Fruit fly (Drosophila melanogaster): ENCODE measurements around the gene lectin-37Db.

The lectin-37Db gene

DNA sequence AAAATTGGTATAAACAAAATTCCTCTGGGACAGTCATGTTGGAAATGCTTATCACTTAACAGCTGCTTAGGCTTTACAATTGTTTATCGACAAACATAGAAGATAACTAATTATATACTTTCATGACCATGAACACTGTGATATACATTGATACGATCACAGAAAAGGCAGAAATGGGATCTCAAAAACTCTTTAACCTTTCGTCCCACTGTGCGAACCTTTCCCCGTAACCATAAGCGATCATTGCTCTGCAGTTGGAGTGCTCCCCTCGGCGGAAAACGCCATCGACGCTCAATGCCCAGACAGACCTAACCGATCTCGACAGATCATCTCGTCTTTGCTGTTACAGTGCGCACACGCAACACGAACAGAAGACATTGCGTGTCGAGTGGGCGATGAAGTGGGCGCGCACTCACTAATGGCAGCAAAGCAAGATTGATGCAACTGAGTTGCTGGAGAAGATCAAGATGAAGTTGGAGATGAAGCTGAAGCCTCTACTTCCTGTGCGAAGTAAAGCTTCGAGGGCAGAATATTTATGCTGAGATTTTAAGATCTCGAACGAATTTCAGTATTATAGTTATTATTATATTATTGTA, 5.5 kb downstream of the lectin-37Db start:
- TF ChIP-seq Mnt (GFP tag; optimal IDR thresholded peaks at IDR 0.05) (no peak), CG33017 (tag; optimal IDR thresholded peaks at IDR 0.05) (no peak), kay (GFP tag; ENCODE audit: borderline replicate concordance) (no peak), toe (GFP tag; optimal IDR thresholded peaks at IDR 0.05) (no peak), cnc (optimal IDR thresholded peaks at IDR 0.05) (no peak), CG14711 (tag; optimal IDR thresholded peaks at IDR 0.05) (no peak)

DNA sequence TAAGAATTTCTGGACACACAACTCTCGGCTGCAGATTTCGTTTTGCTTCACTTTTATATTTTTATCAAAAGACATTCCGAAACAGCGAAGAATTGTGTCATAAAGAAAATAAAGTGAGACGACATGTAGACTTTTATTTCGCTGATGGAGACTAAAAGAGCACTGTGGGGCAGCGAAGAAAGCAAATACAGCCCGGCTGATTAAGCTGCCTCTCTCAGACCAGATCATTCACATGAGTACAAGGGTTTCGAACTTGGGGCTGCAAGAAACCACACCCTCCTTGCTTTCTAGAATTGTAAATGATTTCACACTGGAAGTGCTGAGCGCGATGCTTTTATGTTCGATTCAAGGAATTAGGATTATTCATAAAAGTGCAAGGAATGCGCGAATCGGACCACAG, 6.2 kb downstream of the lectin-37Db start:
- TF ChIP-seq CG1620 (GFP tag; optimal IDR thresholded peaks at IDR 0.05) (no peak), CG12768 (GFP tag; optimal IDR thresholded peaks at IDR 0.05) (no peak), CG11617 (GFP tag; optimal IDR thresholded peaks at IDR 0.05) (no peak), cic (GFP tag; optimal IDR thresholded peaks at IDR 0.05) (no peak), tj (GFP tag; optimal IDR thresholded peaks at IDR 0.05) (peak; percentile 97)

DNA sequence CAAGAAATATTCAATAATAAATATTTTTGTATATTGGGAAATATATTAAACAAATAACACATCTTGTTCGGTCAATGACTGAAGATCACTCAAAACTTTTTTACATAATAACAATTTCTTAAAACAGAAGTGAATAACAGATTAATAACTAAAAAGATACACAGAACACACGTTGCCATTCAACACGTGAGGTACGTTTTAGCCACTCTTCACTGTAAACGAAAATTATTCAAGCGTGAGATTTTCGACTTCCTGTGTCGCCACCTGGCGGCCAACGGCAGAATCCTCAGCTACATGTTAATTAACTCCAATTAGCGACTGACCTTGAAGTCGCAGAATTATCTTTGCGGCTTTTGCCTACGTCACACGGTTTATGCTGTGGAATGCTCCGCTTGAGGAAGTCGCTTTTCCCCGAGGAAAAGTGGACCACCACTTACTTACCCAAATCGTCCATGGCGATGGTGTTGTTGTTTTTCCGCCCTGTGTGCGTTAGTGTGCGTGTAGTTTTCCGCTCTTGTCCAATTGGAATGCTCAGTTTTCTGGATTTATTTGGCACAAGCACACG, 7.0 kb downstream of the lectin-37Db start:
- peak; percentile 32 for TF ChIP-seq CG7045 (GFP tag; optimal IDR thresholded peaks at IDR 0.05)
- TF ChIP-seq kay (GFP tag; ENCODE audit: borderline replicate concordance), result peak; percentile 61
- TF ChIP-seq pad (GFP tag; optimal IDR thresholded peaks at IDR 0.05), result peak; percentile 7
- TF ChIP-seq CG1620 (GFP tag; optimal IDR thresholded peaks at IDR 0.05), result no peak
- peak; percentile 73 for TF ChIP-seq CG7101 (tag; optimal IDR thresholded peaks at IDR 0.05)
- peak; percentile 7 for TF ChIP-seq Crg-1 (GFP tag; optimal IDR thresholded peaks at IDR 0.05)
- peak; percentile 61 for TF ChIP-seq CG33017 (tag; optimal IDR thresholded peaks at IDR 0.05)
- peak; percentile 10 for TF ChIP-seq CG5204 (GFP tag; optimal IDR thresholded peaks at IDR 0.05)
- no peak for TF ChIP-seq cic (GFP tag; optimal IDR thresholded peaks at IDR 0.05)
- TF ChIP-seq toe (GFP tag; optimal IDR thresholded peaks at IDR 0.05), result no peak
- TF ChIP-seq CG12768 (GFP tag; optimal IDR thresholded peaks at IDR 0.05), result no peak
- no peak for TF ChIP-seq Mnt (GFP tag; optimal IDR thresholded peaks at IDR 0.05)
- peak; percentile 69 for TF ChIP-seq CG14711 (tag; optimal IDR thresholded peaks at IDR 0.05)
- TF ChIP-seq tj (GFP tag; optimal IDR thresholded peaks at IDR 0.05), result no peak
- TF ChIP-seq bab1 (GFP tag; optimal IDR thresholded peaks at IDR 0.05), result no peak
- no peak for TF ChIP-seq Clk (GFP tag; optimal IDR thresholded peaks at IDR 0.05)
- TF ChIP-seq CG11617 (GFP tag; optimal IDR thresholded peaks at IDR 0.05), result no peak
- TF ChIP-seq cnc (optimal IDR thresholded peaks at IDR 0.05), result no peak
- TF ChIP-seq Hr96 (GFP tag; optimal IDR thresholded peaks at IDR 0.05), result no peak
- TF ChIP-seq ovo (GFP tag; optimal IDR thresholded peaks at IDR 0.05), result no peak

DNA sequence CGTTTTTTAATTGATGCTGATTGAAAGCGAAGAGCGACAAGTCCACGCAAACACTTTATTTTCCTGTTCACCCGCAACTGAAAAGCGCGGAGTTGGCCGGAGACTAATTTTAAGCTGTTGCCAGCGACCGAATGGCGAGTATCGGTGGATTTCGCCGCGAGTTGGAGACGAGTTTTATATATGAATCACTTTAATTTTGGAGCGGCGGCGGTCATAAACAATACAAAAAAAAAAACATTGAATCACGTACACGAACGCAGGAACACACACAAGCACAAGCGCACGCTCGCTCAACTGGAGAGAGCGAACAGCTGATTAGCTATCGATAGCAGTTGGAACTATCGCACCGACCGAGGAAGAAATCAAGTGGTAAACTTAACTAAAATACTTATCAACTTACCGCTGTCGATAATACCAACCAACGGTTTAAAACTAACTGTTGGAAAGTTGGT, 7.5 kb downstream of the lectin-37Db start, which contains the start of gene Pax:
TSS of gene Pax (minus strand) at position 267 of the 452 bp plus-strand sequence.
- TF ChIP-seq CG7101 (tag; optimal IDR thresholded peaks at IDR 0.05) (no peak), bab1 (GFP tag; optimal IDR thresholded peaks at IDR 0.05) (peak; percentile 33), Mnt (GFP tag; optimal IDR thresholded peaks at IDR 0.05) (peak; percentile 58), tj (GFP tag; optimal IDR thresholded peaks at IDR 0.05) (peak; percentile 75), cic (GFP tag; optimal IDR thresholded peaks at IDR 0.05) (peak; percentile 46), CG12768 (GFP tag; optimal IDR thresholded peaks at IDR 0.05) (no peak), CG11617 (GFP tag; optimal IDR thresholded peaks at IDR 0.05) (no peak), kay (GFP tag; ENCODE audit: borderline replicate concordance) (peak; percentile 90), CG33017 (tag; optimal IDR thresholded peaks at IDR 0.05) (peak; percentile 13)

DNA sequence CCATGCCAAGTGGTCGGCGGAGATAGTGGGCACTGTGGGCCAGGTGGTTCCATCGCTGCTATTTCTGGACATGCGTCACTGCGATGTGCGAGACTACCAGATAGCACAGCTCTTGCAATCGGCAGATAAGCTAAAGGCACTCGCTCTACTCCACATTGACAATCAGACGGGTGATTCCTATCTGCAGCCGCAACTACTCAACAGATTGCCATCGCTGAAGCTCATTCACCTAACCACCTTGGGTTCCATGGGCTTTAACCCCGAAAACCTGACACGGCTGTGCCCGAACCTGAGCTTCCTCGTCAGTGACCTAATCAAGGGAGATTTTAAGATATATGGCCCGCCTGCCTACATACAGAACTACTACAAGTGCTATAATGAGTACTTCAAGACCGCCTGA, 10.9 kb downstream of the lectin-37Db start:
- TF ChIP-seq CG12768 (GFP tag; optimal IDR thresholded peaks at IDR 0.05), result no peak
- no peak for TF ChIP-seq cnc (optimal IDR thresholded peaks at IDR 0.05)
- no peak for TF ChIP-seq CG7045 (GFP tag; optimal IDR thresholded peaks at IDR 0.05)
- no peak for TF ChIP-seq Clk (GFP tag; optimal IDR thresholded peaks at IDR 0.05)
- peak; percentile 40 for TF ChIP-seq cic (GFP tag; optimal IDR thresholded peaks at IDR 0.05)
- TF ChIP-seq CG7101 (tag; optimal IDR thresholded peaks at IDR 0.05), result no peak

DNA sequence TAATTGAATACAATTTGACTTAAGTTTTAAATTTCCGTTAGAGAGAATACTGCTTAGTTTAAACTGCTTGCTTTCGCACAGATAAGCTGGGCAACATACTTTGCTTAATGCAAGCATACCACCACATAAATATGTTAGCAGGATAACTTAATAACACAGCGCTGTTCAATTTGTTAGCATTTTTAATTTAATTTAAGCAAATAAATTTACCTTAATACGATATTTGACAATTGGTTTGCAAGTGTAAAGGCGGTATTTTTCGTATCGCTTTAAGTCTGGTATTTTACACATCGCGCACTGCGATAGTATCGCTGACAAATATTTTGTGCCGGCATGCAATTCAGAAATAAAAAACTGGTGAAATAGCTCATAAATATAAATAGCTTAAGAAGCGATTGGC, 11.5 kb downstream of the lectin-37Db start, which contains the start of gene RtcB:
TSS of gene RtcB (plus strand) at position 301 of the 400 bp plus-strand sequence.
- no peak for TF ChIP-seq Mnt (GFP tag; optimal IDR thresholded peaks at IDR 0.05)
- TF ChIP-seq cic (GFP tag; optimal IDR thresholded peaks at IDR 0.05), result no peak
- no peak for TF ChIP-seq Crg-1 (GFP tag; optimal IDR thresholded peaks at IDR 0.05)
- TF ChIP-seq CG33017 (tag; optimal IDR thresholded peaks at IDR 0.05), result no peak
- TF ChIP-seq tj (GFP tag; optimal IDR thresholded peaks at IDR 0.05), result peak; percentile 60
- TF ChIP-seq bab1 (GFP tag; optimal IDR thresholded peaks at IDR 0.05), result peak; percentile 0

DNA sequence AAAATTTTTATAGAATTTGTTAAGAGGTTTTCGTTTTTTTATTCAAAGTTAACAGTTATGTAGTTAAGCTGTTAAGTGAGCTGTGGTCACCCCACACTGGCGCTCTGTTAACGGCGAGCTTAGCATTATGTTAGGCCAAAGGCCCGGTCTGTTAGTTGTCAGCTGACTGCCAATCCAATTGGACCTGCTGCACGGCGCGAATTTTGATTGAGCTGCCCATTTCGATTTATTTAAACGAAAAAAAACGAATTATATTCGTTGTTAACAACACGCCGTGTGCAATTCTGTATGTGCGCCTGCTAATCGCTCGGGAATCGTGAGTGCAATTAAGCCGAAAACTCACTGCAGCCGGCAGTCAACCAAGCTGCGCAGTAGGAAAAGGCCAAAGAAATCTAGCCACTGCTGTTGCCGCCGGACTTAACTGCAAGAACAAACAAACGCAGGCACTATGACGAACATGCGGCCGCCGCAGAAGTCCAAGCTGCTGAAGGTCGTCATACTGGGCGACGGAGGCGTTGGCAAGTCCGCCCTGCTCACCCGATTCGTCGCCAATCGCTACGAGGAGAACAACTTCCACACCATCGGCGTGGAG, 13.6 kb downstream of the lectin-37Db start, which contains the start of gene Rab9:
TSS of gene Rab9 (plus strand) at position 151 of the 592 bp plus-strand sequence.
- TF ChIP-seq bab1 (GFP tag; optimal IDR thresholded peaks at IDR 0.05), result peak; percentile 73
- peak; percentile 66 for TF ChIP-seq Mnt (GFP tag; optimal IDR thresholded peaks at IDR 0.05)
- TF ChIP-seq CG5204 (GFP tag; optimal IDR thresholded peaks at IDR 0.05), result no peak
- no peak for TF ChIP-seq CG7045 (GFP tag; optimal IDR thresholded peaks at IDR 0.05)
- no peak for TF ChIP-seq Clk (GFP tag; optimal IDR thresholded peaks at IDR 0.05)
- TF ChIP-seq CG11617 (GFP tag; optimal IDR thresholded peaks at IDR 0.05), result no peak
- TF ChIP-seq tj (GFP tag; optimal IDR thresholded peaks at IDR 0.05), result peak; percentile 45
- no peak for TF ChIP-seq toe (GFP tag; optimal IDR thresholded peaks at IDR 0.05)
- peak; percentile 12 for TF ChIP-seq CG14711 (tag; optimal IDR thresholded peaks at IDR 0.05)
- no peak for TF ChIP-seq ovo (GFP tag; optimal IDR thresholded peaks at IDR 0.05)
- TF ChIP-seq CG33017 (tag; optimal IDR thresholded peaks at IDR 0.05), result peak; percentile 46
- TF ChIP-seq CG12768 (GFP tag; optimal IDR thresholded peaks at IDR 0.05), result peak; percentile 64
- no peak for TF ChIP-seq pad (GFP tag; optimal IDR thresholded peaks at IDR 0.05)
- peak; percentile 26 for TF ChIP-seq CG7101 (tag; optimal IDR thresholded peaks at IDR 0.05)
- TF ChIP-seq Crg-1 (GFP tag; optimal IDR thresholded peaks at IDR 0.05), result peak; percentile 9
- TF ChIP-seq cnc (optimal IDR thresholded peaks at IDR 0.05), result no peak
- peak; percentile 73 for TF ChIP-seq cic (GFP tag; optimal IDR thresholded peaks at IDR 0.05)
- no peak for TF ChIP-seq Hr96 (GFP tag; optimal IDR thresholded peaks at IDR 0.05)
- no peak for TF ChIP-seq CG1620 (GFP tag; optimal IDR thresholded peaks at IDR 0.05)
- TF ChIP-seq kay (GFP tag; ENCODE audit: borderline replicate concordance), result no peak
